Worm (Caenorhabditis elegans): ENCODE data around the gene F58H1.3.

DNA sequence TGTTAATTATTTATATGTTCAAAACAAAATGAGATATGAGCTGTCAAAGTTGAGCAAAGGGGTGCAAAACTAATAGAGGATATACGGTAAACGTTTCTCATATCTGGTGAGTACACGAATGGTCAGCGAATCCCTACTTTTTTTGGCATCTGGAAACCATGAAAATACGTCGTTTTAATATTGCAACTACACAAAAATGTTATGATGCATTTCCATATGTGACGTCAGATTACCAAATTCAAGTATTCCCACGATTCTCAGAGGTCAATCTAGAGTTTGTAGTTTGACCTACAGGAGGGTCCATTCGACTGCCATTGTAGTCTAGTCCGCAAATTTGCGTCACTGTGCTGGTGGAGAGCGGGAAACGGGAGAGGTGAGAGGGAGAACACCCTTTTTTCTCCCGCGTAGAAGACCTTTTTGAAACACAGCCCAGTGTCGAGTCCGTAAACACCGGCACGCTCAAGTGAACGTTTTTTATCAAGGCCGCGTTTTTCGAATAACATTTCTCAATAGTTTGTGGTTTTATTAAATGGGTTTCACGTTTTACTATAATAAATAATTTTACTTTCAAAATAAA is 37.4 kb upstream of the F58H1.3 start:
- TF ChIP-seq pha-4 (tag; optimal IDR thresholded peaks at IDR 0.05) (no peak), hlh-8 (tag; optimal IDR thresholded peaks at IDR 0.05) (no peak), hlh-30 (tag; optimal IDR thresholded peaks at IDR 0.05; ENCODE audit: insufficient read depth) (no peak), sox-4 (tag; optimal IDR thresholded peaks at IDR 0.05) (no peak), ama-1 (optimal IDR thresholded peaks at IDR 0.05) (no peak), pat-9 (tag; optimal IDR thresholded peaks at IDR 0.05) (no peak), elt-2 (tag; optimal IDR thresholded peaks at IDR 0.05) (no peak), fkh-10 (GFP tag; optimal IDR thresholded peaks at IDR 0.05) (no peak), ref-2 (tag; optimal IDR thresholded peaks at IDR 0.05) (no peak), unc-86 (tag; optimal IDR thresholded peaks at IDR 0.05) (no peak), ets-4 (tag; optimal IDR thresholded peaks at IDR 0.05) (no peak), dmd-4 (tag; optimal IDR thresholded peaks at IDR 0.05; ENCODE audit: borderline replicate concordance) (no peak)

Data from whole organism, late embryonic.